Worm (Caenorhabditis elegans) whole organism, L4/young adult: ENCODE measurements around the gene lipl-3.

Experiments used
- W03F9.2 ChIP-seq: fragments of 150-350 bp; optimal IDR thresholded peaks from 2 replicates; lab custom pipeline; 2014; ENCODE audit warnings: missing biosample characterization, missing genetic modification characterization
- dao-5 ChIP-seq: sonication (generic microtip); optimal IDR thresholded peaks from 2 replicates; lab custom pipeline; 2016; ENCODE audit warnings: missing genotype, missing genetic modification characterization, moderate library complexity, missing compliant biosample characterization
- him-1 ChIP-seq: sonication (generic microtip); optimal IDR thresholded peaks from 2 replicates; lab custom pipeline; 2016; ENCODE audit warnings: missing genotype, missing genetic modification reagents, missing genetic modification characterization, missing compliant biosample characterization

- TF ChIP-seq him-1 (tag; lab: Kevin White, UChicago), result no peak
- TF ChIP-seq W03F9.2 (tag; lab: Kevin White, UChicago), result no peak
- TF ChIP-seq dao-5 (tag; lab: Kevin White, UChicago), result no peak
Measured at ce11 chrV:547980-548379, 24.0 kb upstream of the lipl-3 start, which contains the start of gene C14C6.6.
